Worm (Caenorhabditis elegans): Measurements from ENCODE around the gene Y43F8B.13.

DNA sequence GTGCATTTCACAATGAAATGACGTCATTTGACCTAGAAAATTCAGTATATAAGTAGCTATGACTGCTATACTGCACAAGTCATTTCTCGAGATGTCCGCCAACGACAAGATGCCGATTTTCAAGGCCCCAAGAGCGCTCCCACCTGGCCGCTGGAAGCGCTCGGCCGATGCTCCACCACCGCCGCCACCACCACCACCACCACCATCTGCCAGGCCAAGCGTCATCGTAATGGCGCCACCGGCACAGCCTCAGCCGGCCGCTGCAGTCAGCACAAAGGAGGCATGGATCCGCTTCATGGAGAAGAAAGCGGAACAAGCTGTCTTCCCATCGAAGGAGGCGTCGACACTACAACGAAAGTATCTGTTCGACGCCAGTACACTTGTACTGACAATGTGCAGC lies 29.5 kb downstream of the Y43F8B.13 start, which contains the start of gene Y43F8B.28:
- TF ChIP-seq ceh-63 (GFP tag; optimal IDR thresholded peaks at IDR 0.05): no peak
- no peak for TF ChIP-seq rnt-1 (tag; optimal IDR thresholded peaks at IDR 0.05)
- no peak for TF ChIP-seq ztf-4 (tag; optimal IDR thresholded peaks at IDR 0.05)
- TF ChIP-seq alr-1 (tag; optimal IDR thresholded peaks at IDR 0.05; ENCODE audit: borderline replicate concordance): no peak
- no peak for TF ChIP-seq blmp-1 (tag; optimal IDR thresholded peaks at IDR 0.05)
- no peak for TF ChIP-seq lin-39 (tag; optimal IDR thresholded peaks at IDR 0.05)
- TF ChIP-seq lsy-2 (tag; optimal IDR thresholded peaks at IDR 0.05): no peak
- no peak for TF ChIP-seq grh-1 (GFP tag; IDR thresholded peaks at IDR 0.05)
- no peak for TF ChIP-seq skn-1 (tag; optimal IDR thresholded peaks at IDR 0.05)
